Worm (Caenorhabditis elegans) whole organism, L4 larva: ENCODE results near the gene F59B2.15.

Experiments
- F44E2.7 ChIP-seq: fragments of 200-800 bp; sonication (Bioruptor generic); IDR thresholded peaks from 2 replicates; pipeline ENCODE4 v2.1.2; 2022; ENCODE audit warnings: missing genetic modification characterization, missing compliant biosample characterization
- T20F7.1 ChIP-seq: fragments of 200-800 bp; sonication (Bioruptor generic); optimal IDR thresholded peaks from 2 replicates; lab custom pipeline; 2018; ENCODE audit warnings: mild to moderate bottlenecking, missing genetic modification characterization, missing compliant biosample characterization
- Y105C5A.15 ChIP-seq: fragments of 200-800 bp; sonication (Bioruptor generic); IDR thresholded peaks from 2 replicates; pipeline ENCODE4 v1.3.6; 2022; ENCODE audit warnings: missing genetic modification characterization, missing compliant biosample characterization
- Y48G9A.11 ChIP-seq: fragments of 200-800 bp; sonication (Bioruptor generic); IDR thresholded peaks from 2 replicates; pipeline ENCODE4 v1.3.6; 2022; ENCODE audit warnings: missing genetic modification reagents, missing genetic modification characterization, missing compliant biosample characterization
- aha-1 ChIP-seq: fragments of 150-350 bp; peaks from one replicate; lab custom pipeline; 2014; ENCODE audit warnings: missing biosample characterization, missing genetic modification characterization
- aly-2 ChIP-seq: sonication (generic microtip); optimal IDR thresholded peaks from 2 replicates; lab custom pipeline; 2018; ENCODE audit warnings: missing biosample characterization, missing genetic modification characterization
- ces-1 ChIP-seq: fragments of 150-350 bp; sonication (generic microtip); optimal IDR thresholded peaks from 4 replicates; lab custom pipeline; 2014; ENCODE audit warnings: missing biosample characterization, missing genetic modification reagents, missing genetic modification characterization
- ctbp-1 ChIP-seq: fragments of 200-800 bp; sonication (Bioruptor generic); IDR thresholded peaks from 2 replicates; pipeline ENCODE4 v1.3.6; 2022; ENCODE audit warnings: missing genetic modification reagents, missing genetic modification characterization, missing compliant biosample characterization
- dmd-6 ChIP-seq: fragments of 200-800 bp; sonication (Bioruptor generic); IDR thresholded peaks from 2 replicates; pipeline ENCODE4 v1.3.6; 2022; ENCODE audit warnings: missing genetic modification reagents, missing genetic modification characterization, missing compliant biosample characterization
- fkh-10 ChIP-seq: fragments of 150-350 bp; optimal IDR thresholded peaks from 2 replicates; lab custom pipeline; 2014; ENCODE audit warnings: missing biosample characterization, missing genetic modification reagents, missing genetic modification characterization
- fos-1 ChIP-seq: fragments of 150-350 bp; optimal IDR thresholded peaks from 2 replicates; lab custom pipeline; 2014; ENCODE audit warnings: missing biosample characterization, missing genetic modification characterization
- hif-1 ChIP-seq, 2 experiments: sonication (generic microtip); optimal IDR thresholded peaks; 2 replicates each; lab custom pipeline; 2016 to 2017; ENCODE audit warnings: missing compliant biosample characterization in 2 of 2, missing genetic modification characterization in 2 of 2, missing genetic modification reagents in 2 of 2, missing genotype in 2 of 2, mild to moderate bottlenecking in 1 of 2
- hlh-11 ChIP-seq: fragments of 200-800 bp; sonication (Bioruptor generic); optimal IDR thresholded peaks from 2 replicates; lab custom pipeline; 2018; ENCODE audit warnings: mild to moderate bottlenecking, missing genetic modification characterization, missing compliant biosample characterization
- hlh-30 ChIP-seq: sonication (generic microtip); optimal IDR thresholded peaks from 2 replicates; lab custom pipeline; 2017; ENCODE audit warnings: antibody characterized with exemption, mild to moderate bottlenecking, missing genetic modification characterization, missing compliant biosample characterization; ENCODE audit not compliant: insufficient read depth
- hmg-1.1 ChIP-seq: fragments of 200-800 bp; sonication (Bioruptor generic); IDR thresholded peaks from 2 replicates; pipeline ENCODE4 v1.3.6; 2022; ENCODE audit warnings: missing genetic modification reagents, missing genetic modification characterization, missing compliant biosample characterization
- jun-1 ChIP-seq: fragments of 150-350 bp; optimal IDR thresholded peaks from 2 replicates; lab custom pipeline; 2014; ENCODE audit warnings: missing biosample characterization, missing genetic modification reagents, missing genetic modification characterization
- lin-15B ChIP-seq: fragments of 150-350 bp; sonication (generic microtip); optimal IDR thresholded peaks from 3 replicates; lab custom pipeline; 2014; ENCODE audit warnings: missing biosample characterization, missing genetic modification characterization
- lin-39 ChIP-seq: fragments of 150-350 bp; optimal IDR thresholded peaks from 2 replicates; lab custom pipeline; 2014; ENCODE audit warnings: missing biosample characterization, missing genetic modification reagents, missing genetic modification characterization
- lsy-2 ChIP-seq, 2 experiments: fragments of 150-350 bp in 1 of 2; sonication (generic microtip) in 1 of 2; optimal IDR thresholded peaks; 2 replicates each; lab custom pipeline; 2014 to 2017; ENCODE audit warnings: missing biosample characterization in 2 of 2, missing genetic modification characterization in 2 of 2
- madf-5 ChIP-seq, 2 experiments: fragments of 200-800 bp; sonication (Bioruptor generic); IDR thresholded peaks; 2 replicates each; pipeline ENCODE4 v1.3.6; 2022; ENCODE audit warnings: missing compliant biosample characterization in 2 of 2, missing genetic modification characterization in 2 of 2
- mdl-1 ChIP-seq, 2 experiments: fragments of 150-350 bp in 1 of 2; sonication (generic microtip) in 1 of 2; optimal IDR thresholded peaks; 2 replicates each; lab custom pipeline; 2014 to 2017; ENCODE audit warnings: missing biosample characterization in 2 of 2, missing genetic modification characterization in 2 of 2
- mep-1 ChIP-seq: fragments of 150-350 bp; sonication (generic microtip); optimal IDR thresholded peaks from 3 replicates; lab custom pipeline; 2014; ENCODE audit warnings: missing biosample characterization, missing genetic modification characterization
- mes-2 ChIP-seq: sonication (generic microtip); optimal IDR thresholded peaks from 2 replicates; lab custom pipeline; 2016; ENCODE audit warnings: missing genotype, mild to moderate bottlenecking, missing genetic modification characterization, missing compliant biosample characterization; ENCODE audit not compliant: poor library complexity, severe bottlenecking
- mxl-2 ChIP-seq: fragments of 200-800 bp; sonication (Bioruptor generic); conservative IDR thresholded peaks from 2 replicates; pipeline ENCODE4 v1.3.6; 2022; ENCODE audit warnings: missing genetic modification reagents, missing genetic modification characterization, missing compliant biosample characterization
- mxl-3 ChIP-seq: fragments of 200-800 bp; sonication (Bioruptor generic); optimal IDR thresholded peaks from 2 replicates; lab custom pipeline; 2018; ENCODE audit warnings: mild to moderate bottlenecking, missing genetic modification characterization, missing compliant biosample characterization
- nhr-10 ChIP-seq: fragments of 150-350 bp; optimal IDR thresholded peaks from 2 replicates; lab custom pipeline; 2014; ENCODE audit warnings: missing biosample characterization, missing genetic modification characterization
- nhr-11 ChIP-seq: fragments of 150-350 bp; optimal IDR thresholded peaks from 2 replicates; lab custom pipeline; 2014; ENCODE audit warnings: missing biosample characterization, missing genetic modification characterization
- nhr-111 ChIP-seq: fragments of 200-800 bp; sonication (Bioruptor generic); optimal IDR thresholded peaks from 2 replicates; lab custom pipeline; 2018; ENCODE audit warnings: mild to moderate bottlenecking, missing genetic modification characterization, missing compliant biosample characterization
- nhr-25 ChIP-seq: sonication (generic microtip); optimal IDR thresholded peaks from 2 replicates; lab custom pipeline; 2017; ENCODE audit warnings: missing genetic modification characterization, mild to moderate bottlenecking, missing compliant biosample characterization, antibody characterized with exemption, moderate library complexity, borderline replicate concordance; ENCODE audit not compliant: insufficient read depth
- nhr-28 ChIP-seq: fragments of 150-350 bp; optimal IDR thresholded peaks from 2 replicates; lab custom pipeline; 2014; ENCODE audit warnings: missing biosample characterization, missing genetic modification characterization
- nhr-77 ChIP-seq: fragments of 150-350 bp; optimal IDR thresholded peaks from 2 replicates; lab custom pipeline; 2014; ENCODE audit warnings: missing biosample characterization, missing genetic modification characterization
- rbr-2 ChIP-seq: sonication (generic microtip); optimal IDR thresholded peaks from 2 replicates; lab custom pipeline; 2016; ENCODE audit warnings: missing genotype, missing genetic modification characterization, missing compliant biosample characterization
- set-16 ChIP-seq: fragments of 200-800 bp; sonication (Bioruptor generic); IDR thresholded peaks from 2 replicates; pipeline ENCODE4 v1.3.6; 2022; ENCODE audit warnings: missing genetic modification reagents, missing genetic modification characterization, missing compliant biosample characterization
- skn-1 ChIP-seq: fragments of 150-350 bp; optimal IDR thresholded peaks from 2 replicates; lab custom pipeline; 2014; ENCODE audit warnings: missing biosample characterization, missing genetic modification characterization
- snpc-4 ChIP-seq: fragments of 150-350 bp; optimal IDR thresholded peaks from 2 replicates; lab custom pipeline; 2014; ENCODE audit warnings: missing biosample characterization, missing genetic modification characterization
- unc-62 ChIP-seq, 3 experiments: fragments of 150-350 bp in 1 of 3; sonication (generic microtip); optimal IDR thresholded peaks in 2 of 3; peaks in 1 of 3; 1 replicate in 1 of 3; 2 replicates in 2 of 3; lab custom pipeline; 2014 to 2017; ENCODE audit warnings: missing biosample characterization in 3 of 3, missing genetic modification characterization in 3 of 3, missing genetic modification reagents in 3 of 3, missing genotype in 1 of 3
- vab-7 ChIP-seq: fragments of 200-800 bp; sonication (Bioruptor generic); IDR thresholded peaks from 2 replicates; pipeline ENCODE4 v1.3.6; 2022; ENCODE audit warnings: missing genetic modification reagents, missing genetic modification characterization, missing compliant biosample characterization
- ztf-11 ChIP-seq: fragments of 150-350 bp; optimal IDR thresholded peaks from 2 replicates; lab custom pipeline; 2014; ENCODE audit warnings: missing biosample characterization, missing genetic modification characterization

F59B2.15 gene

DNA sequence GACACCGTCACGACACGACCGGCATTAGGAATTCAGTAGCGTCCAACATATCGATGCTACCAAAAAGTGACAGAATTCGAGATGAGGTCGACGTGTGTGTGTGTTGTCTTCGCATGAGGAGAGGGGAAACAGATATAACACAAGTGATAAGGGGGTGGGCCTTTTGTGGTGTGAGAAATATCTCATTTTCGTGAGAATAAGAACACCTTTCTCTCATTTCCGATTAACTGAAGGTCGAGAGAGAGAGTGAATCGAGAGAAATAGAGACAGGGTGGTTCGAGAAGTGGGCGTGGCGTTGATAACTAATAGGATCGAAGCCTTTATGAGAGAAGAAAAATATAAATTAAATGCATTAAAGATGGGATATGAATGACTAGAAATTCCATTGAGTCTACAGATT, 19.3 kb downstream of the F59B2.15 start:
- TF ChIP-seq skn-1 (no peak), F44E2.7 (no peak), lin-39 (tag; lab: Kevin White, UChicago) (no peak), ctbp-1 (GFP tag; lab: Robert Waterston, UW) (0 out of 2 replicates have a peak, but pooled peaks have one; percentile 11), madf-5 (GFP tag; IDR thresholded peaks at IDR 0.05; lab: Robert Waterston, UW) (no peak), mep-1 (no peak), mxl-3 (GFP tag; lab: Kevin White, UChicago) (peak; percentile 6), mes-2 (no peak), nhr-77 (tag; lab: Kevin White, UChicago) (no peak), nhr-111 (no peak), dmd-6 (GFP tag; lab: Robert Waterston, UW) (no peak; the same call in 1 of the 2 replicates), nhr-28 (tag; lab: Kevin White, UChicago) (peak; percentile 19), Y105C5A.15 (GFP tag; lab: Robert Waterston, UW) (no peak), nhr-10 (no peak), hif-1 (tag; optimal IDR thresholded peaks at IDR 0.05; lab: Kevin White, UChicago) (no peak), snpc-4 (tag; lab: Kevin White, UChicago) (no peak), nhr-25 (tag; lab: Kevin White, UChicago) (peak; percentile 41), unc-62 (GFP tag; optimal IDR thresholded peaks at IDR 0.05 in 1 of 2; lab: Kevin White, UChicago) (peak in 1 of 2 experiments; percentile 96), unc-62 (tag; optimal IDR thresholded peaks at IDR 0.05; lab: Kevin White, UChicago) (no peak), T20F7.1 (GFP tag; lab: Kevin White, UChicago) (no peak), ces-1 (no peak)
- TF ChIP-seq, all 104 proteins: peak for 5

DNA sequence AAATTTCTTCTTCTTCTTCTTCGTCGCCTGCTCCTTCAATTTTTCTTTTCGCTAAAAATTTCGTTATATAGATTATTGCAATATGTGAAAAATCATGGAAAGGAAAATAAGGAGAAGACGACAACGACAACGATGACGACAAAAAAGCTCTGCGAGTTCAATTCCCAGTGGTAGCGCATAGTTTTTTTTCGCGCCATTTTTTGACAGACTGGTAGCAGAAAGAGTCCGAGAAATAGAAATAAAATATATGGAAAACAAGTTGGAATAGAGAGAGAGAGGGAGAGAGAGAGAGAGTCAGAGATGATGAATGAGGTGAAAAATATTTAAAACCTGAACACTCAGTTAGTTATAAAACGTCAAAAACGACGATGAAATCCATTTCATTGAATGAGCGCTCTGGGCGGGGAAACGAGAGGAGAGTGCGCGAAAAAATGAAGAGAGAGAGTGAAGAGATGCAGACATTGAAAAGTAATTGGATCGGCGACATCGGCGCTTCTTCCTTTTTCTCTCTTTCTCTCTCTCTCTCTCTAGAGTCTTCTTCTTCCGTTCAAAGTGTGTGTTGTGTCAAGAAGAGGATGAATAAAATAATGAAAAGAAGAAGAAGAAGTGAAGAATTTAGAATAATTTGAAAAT, 20.5 kb downstream of the F59B2.15 start, which contains the start of gene pde-2:
Gene pde-2, minus strand, starts transcription at position 51 of the 633 bp plus-strand sequence.
- TF ChIP-seq hlh-30 (tag; lab: Kevin White, UChicago) = peak; percentile 32
- TF ChIP-seq nhr-25 (tag; lab: Kevin White, UChicago) = peak; percentile 30
- TF ChIP-seq ctbp-1 (GFP tag; lab: Robert Waterston, UW) = peak; percentile 76
- peak; percentile 41 for TF ChIP-seq nhr-11 (tag; lab: Kevin White, UChicago)
- peak; percentile 40; the same call in 1 of the 2 replicates for TF ChIP-seq hmg-1.1 (GFP tag; lab: Robert Waterston, UW)
- TF ChIP-seq fos-1 (tag; lab: Kevin White, UChicago) = no peak
- peak; percentile 51 for TF ChIP-seq ces-1
- TF ChIP-seq vab-7 = no peak
- peak in 1 of 2 experiments; percentile 76 for TF ChIP-seq lsy-2 (tag; optimal IDR thresholded peaks at IDR 0.05; lab: Kevin White, UChicago)
- TF ChIP-seq fkh-10 (GFP tag; lab: Kevin White, UChicago) = peak; percentile 70
- peak in 1 of 2 experiments; percentile 20 for TF ChIP-seq mdl-1 (tag; optimal IDR thresholded peaks at IDR 0.05; lab: Kevin White, UChicago)
- peak; percentile 54 for TF ChIP-seq hlh-11
- no peak for TF ChIP-seq jun-1 (tag; lab: Kevin White, UChicago)
- no peak for TF ChIP-seq aly-2 (tag; lab: Kevin White, UChicago)
- peak; percentile 39 for TF ChIP-seq set-16 (GFP tag; lab: Robert Waterston, UW)
- peak in 1 of 2 experiments; percentile 9 for TF ChIP-seq hif-1 (tag; optimal IDR thresholded peaks at IDR 0.05; lab: Kevin White, UChicago)
- TF ChIP-seq lin-15B (tag; lab: Kevin White, UChicago) = no peak
- peak; percentile 78 for TF ChIP-seq aha-1 (tag; lab: Kevin White, UChicago)
- peak; percentile 41 for TF ChIP-seq mes-2
- peak; percentile 14 for TF ChIP-seq nhr-28 (tag; lab: Kevin White, UChicago)
- peak; percentile 52 for TF ChIP-seq rbr-2 (tag; lab: Kevin White, UChicago)
- peak; percentile 62 for TF ChIP-seq mep-1
- TF ChIP-seq ztf-11 = no peak
- TF ChIP-seq snpc-4 (tag; lab: Kevin White, UChicago) = no peak

DNA sequence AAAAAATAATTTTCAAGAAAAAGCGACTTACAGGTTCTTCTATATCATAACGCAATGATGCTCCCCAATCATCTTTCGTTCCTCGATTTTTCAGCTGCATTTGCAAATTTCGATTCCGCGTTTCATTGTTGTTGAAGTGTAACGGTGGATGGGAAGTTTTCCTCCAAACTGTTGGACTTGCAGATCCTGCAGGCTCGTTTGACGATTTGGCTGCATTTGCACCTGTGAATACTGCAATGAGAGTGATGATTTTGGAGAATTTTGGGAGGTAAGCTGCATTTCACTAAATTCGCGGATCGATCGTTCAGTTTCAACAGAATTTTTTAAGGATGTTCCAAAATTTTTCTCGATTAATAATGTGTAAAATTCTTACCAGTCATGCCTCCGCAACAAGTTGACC, 21.6 kb downstream of the F59B2.15 start:
- no peak for TF ChIP-seq set-16 (GFP tag; lab: Robert Waterston, UW)
- TF ChIP-seq unc-62 (GFP tag; optimal IDR thresholded peaks at IDR 0.05 in 1 of 2; lab: Kevin White, UChicago) = peak in 1 of 2 experiments; percentile 91
- TF ChIP-seq unc-62 (tag; optimal IDR thresholded peaks at IDR 0.05; lab: Kevin White, UChicago) = no peak
- TF ChIP-seq aha-1 (tag; lab: Kevin White, UChicago) = peak; percentile 84
- no peak for TF ChIP-seq mxl-2 (GFP tag; lab: Robert Waterston, UW)
- no peak for TF ChIP-seq Y48G9A.11 (GFP tag; lab: Robert Waterston, UW)
